Worm (Caenorhabditis elegans): ENCODE results near the gene cyp-25A1.

- TF ChIP-seq peb-1 (tag; optimal IDR thresholded peaks at IDR 0.05) (no peak), lsy-2 (tag; optimal IDR thresholded peaks at IDR 0.05) (no peak), ama-1 (optimal IDR thresholded peaks at IDR 0.05) (no peak), nhr-237 (tag; optimal IDR thresholded peaks at IDR 0.05) (no peak), mdl-1 (tag; optimal IDR thresholded peaks at IDR 0.05) (no peak), nhr-77 (tag; optimal IDR thresholded peaks at IDR 0.05) (no peak), elt-1 (tag; optimal IDR thresholded peaks at IDR 0.05) (no peak), nhr-11 (tag; optimal IDR thresholded peaks at IDR 0.05) (no peak), aly-2 (tag; optimal IDR thresholded peaks at IDR 0.05) (no peak)
Measured at ce11 chrIII:3867937-3868929, 35.8 kb downstream of the cyp-25A1 start.
